In genomic region chr3R:15793372-15793802, dm6 we compare ENCODE assay signal across 1 fruit fly cellular context.
A peak's percentile ranks its signal among the peaks of the same experiment; 100 is the strongest.
TF ChIP-seq lines count a peak whose summit lies in the region.

nsl1 (plus strand) TSS chr3R:15793782.

TF ChIP-seq in whole organism, embryonic, 481 proteins besides CTCF, POLR2A, EP300 and RAD21 (continued from another document):
- TF ChIP-seq CG10543 (GFP tag; optimal IDR thresholded peaks at IDR 0.05; lab: Kevin White, UChicago) (peak; percentile 46), HLH4C (GFP tag; IDR thresholded peaks at IDR 0.05; lab: Robert Waterston, UW; ENCODE audit: partially characterized antibody) (peak; percentile 96), CG34224 (GFP tag; IDR thresholded peaks at IDR 0.05; lab: Robert Waterston, UW; ENCODE audit: partially characterized antibody) (peak; percentile 98), GATAe (GFP tag; conservative IDR thresholded peaks at IDR 0.05; lab: Robert Waterston, UW) (no peak; the same call in 1 of the 2 replicates), Asciz (GFP tag; optimal IDR thresholded peaks at IDR 0.05; lab: Kevin White, UChicago) (no peak), Opbp (GFP tag; IDR thresholded peaks at IDR 0.05; lab: Robert Waterston, UW; ENCODE audit: partially characterized antibody) (peak; percentile 96), gcm (GFP tag; optimal IDR thresholded peaks at IDR 0.05; lab: Kevin White, UChicago) (peak; percentile 14), tin (GFP tag; optimal IDR thresholded peaks at IDR 0.05; lab: Kevin White, UChicago) (peak; percentile 34), unc-4 (GFP tag; IDR thresholded peaks at IDR 0.05; lab: Robert Waterston, UW; ENCODE audit: partially characterized antibody) (peak; percentile 95), nmo (GFP tag; optimal IDR thresholded peaks at IDR 0.05; lab: Kevin White, UChicago) (peak; percentile 67), CG12391 (tag; optimal IDR thresholded peaks at IDR 0.05; lab: Kevin White, UChicago) (peak; percentile 54), ATbp (GFP tag; optimal IDR thresholded peaks at IDR 0.05; lab: Kevin White, UChicago) (no peak), CG3065 (GFP tag; optimal IDR thresholded peaks at IDR 0.05; lab: Kevin White, UChicago) (peak; percentile 16), CG2712 (tag; optimal IDR thresholded peaks at IDR 0.05; lab: Kevin White, UChicago) (peak; percentile 74), p53 (GFP tag; optimal IDR thresholded peaks at IDR 0.05; lab: Kevin White, UChicago) (no peak), Lim3 (GFP tag; IDR thresholded peaks at IDR 0.05; lab: Robert Waterston, UW) (no peak), cas (GFP tag; IDR thresholded peaks at IDR 0.05; lab: Robert Waterston, UW) (no peak), CG1529 (GFP tag; optimal IDR thresholded peaks at IDR 0.05; lab: Kevin White, UChicago) (peak; percentile 7), crp (GFP tag; optimal IDR thresholded peaks at IDR 0.05; lab: Kevin White, UChicago) (peak in 1 of 2 experiments; percentile 5), CG5180 (GFP tag; optimal IDR thresholded peaks at IDR 0.05; lab: Kevin White, UChicago) (no peak), CG8388 (GFP tag; optimal IDR thresholded peaks at IDR 0.05; lab: Kevin White, UChicago) (no peak), jing (GFP tag; optimal IDR thresholded peaks at IDR 0.05; lab: Kevin White, UChicago) (no peak), Fer3 (tag; optimal IDR thresholded peaks at IDR 0.05; lab: Kevin White, UChicago) (no peak), CG4404 (GFP tag; IDR thresholded peaks at IDR 0.05; lab: Robert Waterston, UW) (peak; percentile 38; the same call in 1 of the 2 replicates), CG32772 (GFP tag; IDR thresholded peaks at IDR 0.05; lab: Robert Waterston, UW) (peak; percentile 41; the same call in 1 of the 2 replicates), odd (GFP tag; optimal IDR thresholded peaks at IDR 0.05; lab: Kevin White, UChicago) (no peak), lab (GFP tag; optimal IDR thresholded peaks at IDR 0.05; lab: Kevin White, UChicago) (peak; percentile 64), Xbp1 (GFP tag; optimal IDR thresholded peaks at IDR 0.05; lab: Kevin White, UChicago) (peak; percentile 55), CG4617 (GFP tag; optimal IDR thresholded peaks at IDR 0.05; lab: Kevin White, UChicago; ENCODE audit: borderline replicate concordance) (peak; percentile 40), CG12299 (tag; optimal IDR thresholded peaks at IDR 0.05; lab: Kevin White, UChicago) (peak; percentile 19), bowl (GFP tag; IDR thresholded peaks at IDR 0.05; lab: Robert Waterston, UW) (no peak), ERR (GFP tag; optimal IDR thresholded peaks at IDR 0.05; lab: Kevin White, UChicago) (no peak), CG33213 (GFP tag; optimal IDR thresholded peaks at IDR 0.05; lab: Kevin White, UChicago) (no peak), Rx (GFP tag; IDR thresholded peaks at IDR 0.05; lab: Robert Waterston, UW) (no peak), CG3995 (GFP tag; optimal IDR thresholded peaks at IDR 0.05; lab: Kevin White, UChicago) (peak; percentile 65), chn (GFP tag; optimal IDR thresholded peaks at IDR 0.05; lab: Kevin White, UChicago) (peak; percentile 77), CG7271 (tag; optimal IDR thresholded peaks at IDR 0.05; lab: Kevin White, UChicago) (peak; percentile 8), CG10267 (tag; optimal IDR thresholded peaks at IDR 0.05; lab: Kevin White, UChicago) (peak; percentile 74), CG8924 (tag; optimal IDR thresholded peaks at IDR 0.05; lab: Kevin White, UChicago) (peak; percentile 50), kni (GFP tag; optimal IDR thresholded peaks at IDR 0.05; lab: Kevin White, UChicago) (peak; percentile 46), CG15269 (tag; optimal IDR thresholded peaks at IDR 0.05; lab: Kevin White, UChicago) (peak; percentile 18), Doc2 (GFP tag; IDR thresholded peaks at IDR 0.05; lab: Robert Waterston, UW) (no peak), CG1832 (GFP tag; optimal IDR thresholded peaks at IDR 0.05; lab: Kevin White, UChicago) (peak; percentile 99), Blimp-1 (GFP tag; optimal IDR thresholded peaks at IDR 0.05; lab: Kevin White, UChicago) (peak; percentile 26), CG8765 (GFP tag; IDR thresholded peaks at IDR 0.05; lab: Robert Waterston, UW) (peak; percentile 69), gsb-n (tag; optimal IDR thresholded peaks at IDR 0.05; lab: Kevin White, UChicago) (no peak), mld (GFP tag; IDR thresholded peaks at IDR 0.05; lab: Robert Waterston, UW; ENCODE audit: partially characterized antibody) (peak; percentile 90), CG9437 (GFP tag; optimal IDR thresholded peaks at IDR 0.05; lab: Kevin White, UChicago) (peak; percentile 64), CG18011 (GFP tag; optimal IDR thresholded peaks at IDR 0.05; lab: Kevin White, UChicago) (peak; percentile 19), insv (GFP tag; optimal IDR thresholded peaks at IDR 0.05; lab: Kevin White, UChicago) (peak in 1 of 2 experiments; percentile 17), CG30403 (GFP tag; optimal IDR thresholded peaks at IDR 0.05; lab: Kevin White, UChicago) (peak; percentile 43), Med (GFP tag; lab: Kevin White, UChicago) (peak; percentile 90), ab (GFP tag; optimal IDR thresholded peaks at IDR 0.05; lab: Kevin White, UChicago) (peak; percentile 6), CG6689 (GFP tag; IDR thresholded peaks at IDR 0.05; lab: Robert Waterston, UW) (peak; percentile 47; the same call in 1 of the 2 replicates), wek (GFP tag; optimal IDR thresholded peaks at IDR 0.05; lab: Kevin White, UChicago) (no peak), Fer1 (GFP tag; optimal IDR thresholded peaks at IDR 0.05; lab: Kevin White, UChicago) (peak; percentile 39), grn (GFP tag; optimal IDR thresholded peaks at IDR 0.05; lab: Kevin White, UChicago) (no peak), gcm2 (GFP tag; optimal IDR thresholded peaks at IDR 0.05; lab: Kevin White, UChicago) (no peak), CG32767 (GFP tag; IDR thresholded peaks at IDR 0.05; lab: Robert Waterston, UW) (peak; percentile 41; the same call in 1 of the 2 replicates), Bteb2 (GFP tag; optimal IDR thresholded peaks at IDR 0.05; lab: Kevin White, UChicago) (no peak), CG7963 (GFP tag; IDR thresholded peaks at IDR 0.05; lab: Robert Waterston, UW; ENCODE audit: partially characterized antibody) (peak; percentile 94), knrl (GFP tag; IDR thresholded peaks at IDR 0.05; lab: Robert Waterston, UW; ENCODE audit: partially characterized antibody) (peak; percentile 97), Sry-δ (GFP tag; optimal IDR thresholded peaks at IDR 0.05; lab: Kevin White, UChicago) (peak; percentile 85), CG2199 (GFP tag; IDR thresholded peaks at IDR 0.05; lab: Robert Waterston, UW) (0 out of 3 replicates have a peak, but pooled peaks have one; percentile 44), CG34376 (GFP tag; optimal IDR thresholded peaks at IDR 0.05; lab: Kevin White, UChicago) (peak; percentile 8), CG32532 (GFP tag; IDR thresholded peaks at IDR 0.05; lab: Robert Waterston, UW) (peak; percentile 56), ems (GFP tag; optimal IDR thresholded peaks at IDR 0.05; lab: Kevin White, UChicago) (peak; percentile 20), CG15514 (GFP tag; optimal IDR thresholded peaks at IDR 0.05; lab: Kevin White, UChicago) (peak; percentile 71), twi (tag; optimal IDR thresholded peaks at IDR 0.05; lab: Kevin White, UChicago) (peak; percentile 31), tap (tag; optimal IDR thresholded peaks at IDR 0.05; lab: Kevin White, UChicago) (peak; percentile 8), bcd (GFP tag; optimal IDR thresholded peaks at IDR 0.05; lab: Kevin White, UChicago) (peak; percentile 48), CG10366 (GFP tag; IDR thresholded peaks at IDR 0.05; lab: Robert Waterston, UW) (peak; percentile 29; the same call in 1 of the 2 replicates), ewg (GFP tag; optimal IDR thresholded peaks at IDR 0.05; lab: Kevin White, UChicago) (peak; percentile 89), CG13894 (tag; optimal IDR thresholded peaks at IDR 0.05; lab: Kevin White, UChicago) (peak; percentile 11), Optix (GFP tag; IDR thresholded peaks at IDR 0.05; lab: Robert Waterston, UW) (peak; percentile 41; the same call in 1 of the 3 replicates), CG11398 (GFP tag; optimal IDR thresholded peaks at IDR 0.05; lab: Kevin White, UChicago) (no peak), CG11504 (tag; optimal IDR thresholded peaks at IDR 0.05; lab: Kevin White, UChicago) (no peak), CG17829 (tag; optimal IDR thresholded peaks at IDR 0.05; lab: Kevin White, UChicago) (peak; percentile 76), mirr (GFP tag; optimal IDR thresholded peaks at IDR 0.05; lab: Kevin White, UChicago) (peak; percentile 33), CG17912 (GFP tag; optimal IDR thresholded peaks at IDR 0.05; lab: Kevin White, UChicago) (no peak), CG9932 (GFP tag; IDR thresholded peaks at IDR 0.05; lab: Robert Waterston, UW) (peak; percentile 61), CG14014 (GFP tag; IDR thresholded peaks at IDR 0.05; lab: Robert Waterston, UW) (no peak), bsh (GFP tag; optimal IDR thresholded peaks at IDR 0.05; lab: Kevin White, UChicago) (peak in 1 of 2 experiments; percentile 31), CG11093 (GFP tag; IDR thresholded peaks at IDR 0.05; lab: Robert Waterston, UW) (no peak), org-1 (GFP tag; optimal IDR thresholded peaks at IDR 0.05; lab: Kevin White, UChicago) (no peak), corto (GFP tag; optimal IDR thresholded peaks at IDR 0.05; lab: Kevin White, UChicago) (peak; percentile 73), CG14050 (GFP tag; IDR thresholded peaks at IDR 0.05; lab: Robert Waterston, UW) (0 out of 3 replicates have a peak, but pooled peaks have one; percentile 14), CG18262 (tag; optimal IDR thresholded peaks at IDR 0.05; lab: Kevin White, UChicago) (peak; percentile 37), CG31388 (GFP tag; optimal IDR thresholded peaks at IDR 0.05; lab: Kevin White, UChicago) (no peak), zfh2 (GFP tag; optimal IDR thresholded peaks at IDR 0.05; lab: Kevin White, UChicago) (peak; percentile 42), chinmo (GFP tag; IDR thresholded peaks at IDR 0.05; lab: Robert Waterston, UW; ENCODE audit: partially characterized antibody) (peak; percentile 88; the same call in 3 of the 4 replicates), pita (GFP tag; optimal IDR thresholded peaks at IDR 0.05; lab: Kevin White, UChicago) (no peak), vvl (GFP tag; IDR thresholded peaks at IDR 0.05; lab: Robert Waterston, UW) (peak; percentile 69; the same call in 1 of the 2 replicates), CG10565 (GFP tag; optimal IDR thresholded peaks at IDR 0.05; lab: Kevin White, UChicago) (no peak), ranshi (GFP tag; IDR thresholded peaks at IDR 0.05; lab: Robert Waterston, UW) (no peak), dpn (GFP tag; optimal IDR thresholded peaks at IDR 0.05; lab: Kevin White, UChicago) (peak in 1 of 2 experiments; percentile 37), HmgZ (tag; optimal IDR thresholded peaks at IDR 0.05; lab: Kevin White, UChicago) (peak; percentile 61), CG7556 (GFP tag; optimal IDR thresholded peaks at IDR 0.05; lab: Kevin White, UChicago) (no peak), oc (tag; optimal IDR thresholded peaks at IDR 0.05; lab: Kevin White, UChicago) (no peak), CG6813 (GFP tag; optimal IDR thresholded peaks at IDR 0.05; lab: Kevin White, UChicago) (peak; percentile 4), gem (tag; optimal IDR thresholded peaks at IDR 0.05; lab: Kevin White, UChicago) (peak; percentile 33), croc (GFP tag; conservative IDR thresholded peaks at IDR 0.05; lab: Robert Waterston, UW) (no peak), CG30431 (GFP tag; optimal IDR thresholded peaks at IDR 0.05; lab: Kevin White, UChicago) (no peak), Rfx (GFP tag; IDR thresholded peaks at IDR 0.05; lab: Robert Waterston, UW) (peak; percentile 56; the same call in 1 of the 2 replicates), CG13287 (GFP tag; IDR thresholded peaks at IDR 0.05; lab: Robert Waterston, UW; ENCODE audit: partially characterized antibody) (peak; percentile 96), Antp (GFP tag; optimal IDR thresholded peaks at IDR 0.05; lab: Kevin White, UChicago) (peak; percentile 24), lola (GFP tag; optimal IDR thresholded peaks at IDR 0.05; lab: Kevin White, UChicago) (peak in 1 of 3 experiments; percentile 25), CG12071 (GFP tag; optimal IDR thresholded peaks at IDR 0.05; lab: Kevin White, UChicago) (no peak), Stat92E (GFP tag; optimal IDR thresholded peaks at IDR 0.05; lab: Kevin White, UChicago) (no peak), Adf1 (GFP tag; IDR thresholded peaks at IDR 0.05; lab: Robert Waterston, UW) (peak; percentile 81)
TF ChIP-seq in whole organism, embryonic: peak in this region for 223.
